Worm (Caenorhabditis elegans) whole organism, L1 larva: ENCODE measurements around the gene T10G3.3.

Source experiments
- C04F5.9 ChIP-seq: sonication (generic microtip); optimal IDR thresholded peaks from 2 replicates; lab custom pipeline; 2016; ENCODE audit warnings: missing genetic modification characterization, missing compliant biosample characterization
- C16A3.4 ChIP-seq: fragments of 150-350 bp; optimal IDR thresholded peaks from 2 replicates; lab custom pipeline; 2014; ENCODE audit warnings: missing biosample characterization, missing genetic modification characterization
- C34B4.2 ChIP-seq: sonication (generic microtip); optimal IDR thresholded peaks from 2 replicates; lab custom pipeline; 2017; ENCODE audit warnings: mild to moderate bottlenecking, missing genetic modification characterization, missing compliant biosample characterization
- Y116A8C.19 ChIP-seq: sonication (generic microtip); optimal IDR thresholded peaks from 2 replicates; lab custom pipeline; 2016; ENCODE audit warnings: missing compliant biosample characterization, missing genetic modification characterization, borderline replicate concordance
- alr-1 ChIP-seq: fragments of 200-800 bp; sonication (Bioruptor generic); optimal IDR thresholded peaks from 2 replicates; lab custom pipeline; 2018; ENCODE audit warnings: borderline replicate concordance, mild to moderate bottlenecking, missing genetic modification characterization, missing compliant biosample characterization
- aly-2 ChIP-seq: fragments of 150-350 bp; optimal IDR thresholded peaks from 2 replicates; lab custom pipeline; 2014; ENCODE audit warnings: missing biosample characterization, missing genetic modification characterization
- ceh-63 ChIP-seq: fragments of 200-800 bp; sonication (Bioruptor generic); optimal IDR thresholded peaks from 2 replicates; lab custom pipeline; 2018; ENCODE audit warnings: mild to moderate bottlenecking, missing genetic modification characterization, missing compliant biosample characterization
- ceh-82 ChIP-seq, 3 experiments: fragments of 150-350 bp in 1 of 3; sonication (generic microtip) in 2 of 3; optimal IDR thresholded peaks; 2 replicates each; lab custom pipeline; 2014 to 2017; ENCODE audit warnings: missing biosample characterization in 3 of 3, missing genetic modification characterization in 3 of 3
- ceh-88 ChIP-seq: fragments of 200-800 bp; sonication (Bioruptor generic); IDR thresholded peaks from 2 replicates; pipeline ENCODE4 v1.3.6; 2022; ENCODE audit warnings: missing genetic modification characterization, missing compliant biosample characterization
- ces-1 ChIP-seq: fragments of 150-350 bp; optimal IDR thresholded peaks from 2 replicates; lab custom pipeline; 2014; ENCODE audit warnings: missing biosample characterization, missing genetic modification reagents, missing genetic modification characterization
- dpl-1 ChIP-seq, 3 experiments: fragments of 150-350 bp in 2 of 3; sonication (generic microtip) in 1 of 3; optimal IDR thresholded peaks; 2 replicates each; lab custom pipeline; 2014 to 2017; ENCODE audit warnings: missing biosample characterization in 3 of 3, missing genetic modification characterization in 3 of 3, missing genetic modification reagents in 3 of 3
- efl-1 ChIP-seq, 4 experiments: fragments of 150-350 bp; optimal IDR thresholded peaks in 3 of 4; peaks in 1 of 4; 1 replicate in 1 of 4; 2 replicates in 3 of 4; lab custom pipeline; 2014; ENCODE audit warnings: missing biosample characterization in 2 of 4, missing genetic modification characterization in 2 of 4, missing genetic modification reagents in 2 of 4
- egl-13 ChIP-seq: sonication (generic microtip); optimal IDR thresholded peaks from 2 replicates; lab custom pipeline; 2016; ENCODE audit warnings: missing genotype, missing genetic modification reagents, missing genetic modification characterization, missing compliant biosample characterization
- egl-27 ChIP-seq, 2 experiments: fragments of 150-350 bp in 1 of 2; sonication (generic microtip); optimal IDR thresholded peaks; 3 replicates each; lab custom pipeline; 2017 to 2018; ENCODE audit warnings: missing biosample characterization in 2 of 2, missing genetic modification characterization in 2 of 2, missing genetic modification reagents in 2 of 2
- fkh-4 ChIP-seq: sonication (generic microtip); optimal IDR thresholded peaks from 2 replicates; lab custom pipeline; 2016; ENCODE audit warnings: missing compliant biosample characterization, missing genetic modification characterization, borderline replicate concordance
- fos-1 ChIP-seq: fragments of 150-350 bp; optimal IDR thresholded peaks from 2 replicates; lab custom pipeline; 2014; ENCODE audit warnings: missing biosample characterization, missing genetic modification characterization
- grh-1 ChIP-seq: fragments of 200-800 bp; sonication (Bioruptor generic); IDR thresholded peaks from 2 replicates; pipeline ENCODE4 v1.3.6; 2022; ENCODE audit warnings: missing genetic modification reagents, missing genetic modification characterization, missing compliant biosample characterization
- hpl-2 ChIP-seq: fragments of 150-350 bp; optimal IDR thresholded peaks from 2 replicates; lab custom pipeline; 2014; ENCODE audit warnings: missing biosample characterization, missing genetic modification reagents, missing genetic modification characterization
- isw-1 ChIP-seq: fragments of 200-800 bp; sonication (Bioruptor generic); IDR thresholded peaks from 2 replicates; pipeline ENCODE4 v1.3.6; 2022; ENCODE audit warnings: missing genetic modification characterization, missing compliant biosample characterization
- lin-14 ChIP-seq: fragments of 200-800 bp; sonication (Bioruptor generic); optimal IDR thresholded peaks from 2 replicates; lab custom pipeline; 2018; ENCODE audit warnings: mild to moderate bottlenecking, missing genetic modification characterization, moderate library complexity, missing compliant biosample characterization
- lin-15B ChIP-seq: fragments of 150-350 bp; sonication (generic microtip); optimal IDR thresholded peaks from 3 replicates; lab custom pipeline; 2014; ENCODE audit warnings: missing biosample characterization, missing genetic modification characterization
- lir-3 ChIP-seq: sonication (generic microtip); optimal IDR thresholded peaks from 2 replicates; lab custom pipeline; 2016; ENCODE audit warnings: mild to moderate bottlenecking, missing genetic modification characterization, moderate library complexity, missing compliant biosample characterization; ENCODE audit not compliant: poor library complexity
- mdl-1 ChIP-seq, 2 experiments: fragments of 150-350 bp; optimal IDR thresholded peaks; 2 replicates each; lab custom pipeline; 2014 to 2017; ENCODE audit warnings: missing biosample characterization in 2 of 2, missing genetic modification characterization in 2 of 2, inconsistent platforms in 1 of 2
- mef-2 ChIP-seq: fragments of 150-350 bp; optimal IDR thresholded peaks from 2 replicates; lab custom pipeline; 2014; ENCODE audit warnings: missing biosample characterization, missing genetic modification characterization
- nhr-11 ChIP-seq: fragments of 150-350 bp; optimal IDR thresholded peaks from 2 replicates; lab custom pipeline; 2014; ENCODE audit warnings: missing biosample characterization, missing genetic modification characterization
- nhr-12 ChIP-seq: sonication (generic microtip); optimal IDR thresholded peaks from 2 replicates; lab custom pipeline; 2017; ENCODE audit warnings: missing biosample characterization, missing genetic modification characterization
- nhr-71 ChIP-seq: sonication (generic microtip); optimal IDR thresholded peaks from 2 replicates; lab custom pipeline; 2016; ENCODE audit warnings: mild to moderate bottlenecking, missing genetic modification characterization, moderate library complexity, missing compliant biosample characterization
- nhr-76 ChIP-seq: sonication (generic microtip); optimal IDR thresholded peaks from 2 replicates; lab custom pipeline; 2017; ENCODE audit warnings: missing biosample characterization, missing genetic modification characterization
- nhr-85 ChIP-seq: sonication (generic microtip); peaks from one replicate; lab custom pipeline; 2016; ENCODE audit warnings: missing genetic modification characterization, inconsistent platforms, missing compliant biosample characterization
- pag-3 ChIP-seq: sonication (generic microtip); optimal IDR thresholded peaks from 2 replicates; lab custom pipeline; 2017; ENCODE audit warnings: missing genetic modification characterization, mild to moderate bottlenecking, missing compliant biosample characterization, antibody characterized with exemption, borderline replicate concordance; ENCODE audit not compliant: insufficient read depth
- pqm-1 ChIP-seq: sonication (generic microtip); optimal IDR thresholded peaks from 3 replicates; lab custom pipeline; 2017; ENCODE audit warnings: missing biosample characterization, missing genetic modification characterization
- skn-1 ChIP-seq: fragments of 150-350 bp; optimal IDR thresholded peaks from 2 replicates; lab custom pipeline; 2014; ENCODE audit warnings: missing biosample characterization, missing genetic modification characterization
- snpc-4 ChIP-seq: fragments of 150-350 bp; optimal IDR thresholded peaks from 2 replicates; lab custom pipeline; 2014; ENCODE audit warnings: missing biosample characterization, missing genetic modification characterization
- sox-4 ChIP-seq: sonication (generic microtip); optimal IDR thresholded peaks from 2 replicates; lab custom pipeline; 2016; ENCODE audit warnings: missing genetic modification characterization, missing compliant biosample characterization
- sptf-1 ChIP-seq: fragments of 150-350 bp; optimal IDR thresholded peaks from 2 replicates; lab custom pipeline; 2014; ENCODE audit warnings: missing biosample characterization, missing genetic modification characterization
- sup-37 ChIP-seq: fragments of 200-800 bp; sonication (Bioruptor generic); optimal IDR thresholded peaks from 2 replicates; lab custom pipeline; 2018; ENCODE audit warnings: mild to moderate bottlenecking, missing genetic modification characterization, missing compliant biosample characterization
- tbx-2 ChIP-seq: sonication (generic microtip); optimal IDR thresholded peaks from 2 replicates; lab custom pipeline; 2016; ENCODE audit warnings: missing genetic modification characterization, missing compliant biosample characterization
- tlp-1 ChIP-seq: fragments of 150-350 bp; optimal IDR thresholded peaks from 2 replicates; lab custom pipeline; 2014; ENCODE audit warnings: missing biosample characterization, missing genetic modification characterization
- unc-130 ChIP-seq: fragments of 150-350 bp; optimal IDR thresholded peaks from 2 replicates; lab custom pipeline; 2017; ENCODE audit warnings: missing biosample characterization, missing genetic modification characterization, inconsistent platforms
- unc-86 ChIP-seq: sonication (generic microtip); optimal IDR thresholded peaks from 2 replicates; lab custom pipeline; 2016; ENCODE audit warnings: missing genetic modification characterization, missing compliant biosample characterization
- xbp-1 ChIP-seq: sonication (generic microtip); optimal IDR thresholded peaks from 2 replicates; lab custom pipeline; 2016; ENCODE audit warnings: missing genetic modification characterization, missing compliant biosample characterization
- zag-1 ChIP-seq: fragments of 150-350 bp; optimal IDR thresholded peaks from 2 replicates; lab custom pipeline; 2014; ENCODE audit warnings: missing biosample characterization, missing genetic modification characterization
- zip-4 ChIP-seq: fragments of 200-800 bp; sonication (Bioruptor generic); optimal IDR thresholded peaks from 2 replicates; lab custom pipeline; 2018; ENCODE audit warnings: mild to moderate bottlenecking, missing genetic modification characterization, moderate library complexity, missing compliant biosample characterization

The T10G3.3 gene

DNA sequence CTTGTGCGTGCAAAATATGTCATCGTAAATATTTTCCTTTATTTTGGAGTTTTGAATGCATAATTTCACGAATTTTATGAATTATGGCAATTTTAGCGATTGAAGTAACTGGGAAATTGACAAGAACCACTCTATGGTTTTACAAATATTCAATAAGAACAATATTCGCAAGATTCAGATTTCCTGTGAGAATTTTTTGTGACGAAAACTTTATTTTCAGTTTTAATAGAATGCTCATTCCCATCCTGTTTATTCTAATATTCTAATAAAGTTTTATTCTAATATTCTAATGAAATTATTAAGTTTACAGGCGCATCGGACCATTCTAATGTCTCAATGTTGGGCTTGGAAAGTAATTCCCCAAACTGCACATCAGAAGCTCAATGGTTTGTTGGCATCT lies 33.2 kb upstream of the T10G3.3 start, which contains the start of gene R11G10.3:
TSS of gene R11G10.3 (plus strand) at position 301 of the 400 bp plus-strand sequence.
- TF ChIP-seq egl-13 (tag; lab: Kevin White, UChicago), result no peak
- no peak for TF ChIP-seq nhr-71 (tag; lab: Kevin White, UChicago)
- TF ChIP-seq egl-27 (tag; optimal IDR thresholded peaks at IDR 0.05; lab: Kevin White, UChicago), result no peak
- TF ChIP-seq efl-1 (optimal IDR thresholded peaks at IDR 0.05; lab: Kevin White, UChicago), result no peak
- no peak for TF ChIP-seq efl-1 (GFP tag; optimal IDR thresholded peaks at IDR 0.05 in 1 of 2; lab: Kevin White, UChicago)
- no peak for TF ChIP-seq lin-15B (tag; lab: Kevin White, UChicago)
- TF ChIP-seq C34B4.2 (tag; lab: Kevin White, UChicago), result no peak
- no peak for TF ChIP-seq ceh-63 (GFP tag; lab: Kevin White, UChicago)
- TF ChIP-seq aly-2 (tag; lab: Kevin White, UChicago), result no peak
- TF ChIP-seq sup-37 (GFP tag; lab: Kevin White, UChicago), result no peak
- TF ChIP-seq isw-1 (GFP tag; lab: Robert Waterston, UW), result no peak
- no peak for TF ChIP-seq fkh-4 (tag; lab: Kevin White, UChicago)
- no peak for TF ChIP-seq ceh-82 (tag; optimal IDR thresholded peaks at IDR 0.05; lab: Kevin White, UChicago)
- TF ChIP-seq alr-1 (tag; lab: Kevin White, UChicago), result no peak
- TF ChIP-seq nhr-76 (tag; lab: Kevin White, UChicago), result no peak
- no peak for TF ChIP-seq nhr-85
- TF ChIP-seq ceh-88 (GFP tag; lab: Robert Waterston, UW), result no peak
- no peak for TF ChIP-seq lir-3 (tag; lab: Kevin White, UChicago)
- no peak for TF ChIP-seq sptf-1 (tag; lab: Kevin White, UChicago)
- TF ChIP-seq mef-2 (tag; lab: Kevin White, UChicago), result no peak

ce11 chrV:13515115-13515514 lies 25.1 kb upstream of the T10G3.3 start, which contains the start of gene semi-1:
TSS of gene semi-1 (minus strand) at chrV:13515215.
- no peak for TF ChIP-seq ces-1 (GFP tag; lab: Kevin White, UChicago)
- TF ChIP-seq unc-86 (tag; lab: Kevin White, UChicago), result no peak
- no peak for TF ChIP-seq sox-4 (tag; lab: Kevin White, UChicago)
- TF ChIP-seq ceh-82 (tag; optimal IDR thresholded peaks at IDR 0.05; lab: Kevin White, UChicago), result no peak
- TF ChIP-seq nhr-11 (tag; lab: Kevin White, UChicago), result no peak
- TF ChIP-seq grh-1 (GFP tag; lab: Robert Waterston, UW), result no peak
- TF ChIP-seq unc-130, result no peak
- no peak for TF ChIP-seq fkh-4 (tag; lab: Kevin White, UChicago)
- no peak for TF ChIP-seq nhr-12 (tag; lab: Kevin White, UChicago)
- TF ChIP-seq skn-1 (tag; lab: Kevin White, UChicago), result no peak
- no peak for TF ChIP-seq zip-4
- TF ChIP-seq xbp-1 (tag; lab: Kevin White, UChicago), result no peak
- no peak for TF ChIP-seq pag-3
- TF ChIP-seq hpl-2 (GFP tag; lab: Kevin White, UChicago), result no peak
- TF ChIP-seq snpc-4 (tag; lab: Kevin White, UChicago), result no peak
- no peak for TF ChIP-seq alr-1 (tag; lab: Kevin White, UChicago)
- no peak for TF ChIP-seq lin-14 (GFP tag; lab: Kevin White, UChicago)
- TF ChIP-seq mdl-1 (tag; optimal IDR thresholded peaks at IDR 0.05; lab: Kevin White, UChicago), result no peak
- no peak for TF ChIP-seq efl-1 (optimal IDR thresholded peaks at IDR 0.05; lab: Kevin White, UChicago)
- TF ChIP-seq efl-1 (GFP tag; optimal IDR thresholded peaks at IDR 0.05 in 1 of 2; lab: Kevin White, UChicago), result no peak

DNA sequence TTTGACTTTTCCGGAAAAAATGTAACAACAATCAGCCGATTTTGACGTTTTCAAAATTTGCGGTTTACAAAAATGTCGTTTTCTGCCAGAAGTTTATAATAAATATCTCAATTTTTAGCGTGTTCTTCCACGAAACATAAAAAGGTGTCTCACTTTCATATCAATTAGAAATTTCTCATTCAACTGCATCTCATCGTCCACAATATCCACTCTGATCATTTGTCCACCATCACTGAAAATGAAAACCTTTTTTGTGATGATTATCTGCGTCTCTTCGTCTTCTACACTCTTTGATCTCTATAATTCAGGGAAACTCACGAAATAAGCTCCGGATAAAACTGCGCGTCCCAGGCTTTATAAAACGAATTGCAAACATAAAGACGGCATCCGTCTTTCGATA lies 22.5 kb upstream of the T10G3.3 start:
- TF ChIP-seq dpl-1 (GFP tag; optimal IDR thresholded peaks at IDR 0.05; lab: Kevin White, UChicago), result no peak
- TF ChIP-seq, all 84 proteins: peak for 0

DNA sequence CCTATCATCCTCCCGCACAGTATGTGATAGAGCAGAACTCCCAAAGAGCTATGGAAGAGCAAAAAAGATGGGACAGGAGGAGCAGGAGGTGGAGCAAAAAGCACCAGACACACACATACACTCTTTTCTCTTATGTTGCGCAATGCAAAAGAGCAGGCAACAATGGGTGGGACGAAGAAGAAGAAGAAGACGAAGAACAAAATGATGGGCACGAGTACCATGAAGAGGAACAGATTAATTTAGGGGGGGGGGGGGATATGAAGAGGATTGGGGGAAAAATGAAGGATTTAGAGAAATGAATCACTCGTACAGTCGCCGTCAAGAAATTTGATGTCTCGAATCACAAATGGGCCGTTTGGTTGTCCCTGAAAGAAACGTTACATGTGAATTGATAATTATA lies 21.6 kb upstream of the T10G3.3 start, which contains the start of gene avr-15:
TSS of gene avr-15 (minus strand) at position 101 of the 400 bp plus-strand sequence.
- TF ChIP-seq fos-1 (tag; lab: Kevin White, UChicago), result no peak
- TF ChIP-seq unc-130, result no peak
- no peak for TF ChIP-seq C04F5.9 (tag; lab: Kevin White, UChicago)
- no peak for TF ChIP-seq zip-4
- no peak for TF ChIP-seq alr-1 (tag; lab: Kevin White, UChicago)
- no peak for TF ChIP-seq dpl-1 (GFP tag; optimal IDR thresholded peaks at IDR 0.05; lab: Kevin White, UChicago)
- TF ChIP-seq pqm-1, result no peak
- TF ChIP-seq zag-1 (tag; lab: Kevin White, UChicago), result no peak
- TF ChIP-seq sox-4 (tag; lab: Kevin White, UChicago), result no peak
- TF ChIP-seq Y116A8C.19 (tag; lab: Kevin White, UChicago), result no peak
- TF ChIP-seq tlp-1 (tag; lab: Kevin White, UChicago), result no peak
- TF ChIP-seq tbx-2 (tag; lab: Kevin White, UChicago), result no peak
- no peak for TF ChIP-seq C16A3.4 (tag; lab: Kevin White, UChicago)
- TF ChIP-seq sup-37 (GFP tag; lab: Kevin White, UChicago), result no peak
